Worm (Caenorhabditis elegans) whole organism, mixed stage, embryonic: ENCODE data around the gene ptr-4.

Experiments
- M03D4.4 ChIP-seq: sonication (generic microtip); optimal IDR thresholded peaks from 2 replicates; lab custom pipeline; 2017; ENCODE audit warnings: mild to moderate bottlenecking, missing genetic modification characterization, missing compliant biosample characterization
- bed-3 ChIP-seq: fragments of 200-800 bp; sonication (Bioruptor generic); optimal IDR thresholded peaks from 3 replicates; lab custom pipeline; 2018; ENCODE audit warnings: mild to moderate bottlenecking, missing genetic modification characterization, moderate library complexity, missing compliant biosample characterization
- blmp-1 ChIP-seq: fragments of 150-350 bp; optimal IDR thresholded peaks from 2 replicates; lab custom pipeline; 2014; ENCODE audit warnings: missing biosample characterization, missing genetic modification characterization
- ceh-39 ChIP-seq: fragments of 150-350 bp; optimal IDR thresholded peaks from 2 replicates; lab custom pipeline; 2014; ENCODE audit warnings: missing biosample characterization, missing genetic modification characterization
- ceh-43 ChIP-seq: fragments of 200-800 bp; sonication (Bioruptor generic); optimal IDR thresholded peaks from 2 replicates; lab custom pipeline; 2018; ENCODE audit warnings: mild to moderate bottlenecking, missing genetic modification characterization, moderate library complexity, missing compliant biosample characterization
- ceh-83 ChIP-seq: fragments of 200-800 bp; sonication (Bioruptor generic); optimal IDR thresholded peaks from 2 replicates; lab custom pipeline; 2018; ENCODE audit warnings: mild to moderate bottlenecking, missing genetic modification characterization, missing compliant biosample characterization
- ces-1 ChIP-seq: fragments of 150-350 bp; optimal IDR thresholded peaks from 2 replicates; lab custom pipeline; 2014; ENCODE audit warnings: missing biosample characterization, missing genetic modification reagents, missing genetic modification characterization
- cnd-1 ChIP-seq: fragments of 200-800 bp; sonication (Bioruptor generic); optimal IDR thresholded peaks from 2 replicates; lab custom pipeline; 2018; ENCODE audit warnings: mild to moderate bottlenecking, missing genetic modification characterization, missing compliant biosample characterization
- drap-1 ChIP-seq: fragments of 200-800 bp; sonication (Bioruptor generic); optimal IDR thresholded peaks from 3 replicates; lab custom pipeline; 2018; ENCODE audit warnings: mild to moderate bottlenecking, missing genetic modification characterization, missing compliant biosample characterization
- elt-1 ChIP-seq: sonication (generic microtip); optimal IDR thresholded peaks from 2 replicates; lab custom pipeline; 2017; ENCODE audit warnings: missing genetic modification characterization, mild to moderate bottlenecking, missing compliant biosample characterization, antibody characterized with exemption, moderate library complexity, borderline replicate concordance; ENCODE audit not compliant: insufficient read depth
- elt-3 ChIP-seq: fragments of 150-350 bp; optimal IDR thresholded peaks from 2 replicates; lab custom pipeline; 2014; ENCODE audit warnings: missing biosample characterization, missing genetic modification characterization
- flh-1 ChIP-seq: fragments of 200-800 bp; sonication (Bioruptor generic); optimal IDR thresholded peaks from 2 replicates; lab custom pipeline; 2018; ENCODE audit warnings: mild to moderate bottlenecking, missing genetic modification characterization, moderate library complexity, missing compliant biosample characterization
- ham-2 ChIP-seq: fragments of 200-800 bp; sonication (Bioruptor generic); optimal IDR thresholded peaks from 2 replicates; lab custom pipeline; 2018; ENCODE audit warnings: mild to moderate bottlenecking, missing genetic modification characterization, missing compliant biosample characterization
- hlh-1 ChIP-seq: fragments of 150-350 bp; optimal IDR thresholded peaks from 2 replicates; lab custom pipeline; 2014; ENCODE audit warnings: missing biosample characterization, missing genetic modification reagents, missing genetic modification characterization
- lin-13 ChIP-seq: fragments of 150-350 bp; optimal IDR thresholded peaks from 2 replicates; lab custom pipeline; 2014; ENCODE audit warnings: missing biosample characterization, missing genetic modification characterization
- lin-32 ChIP-seq: fragments of 200-800 bp; sonication (Bioruptor generic); optimal IDR thresholded peaks from 2 replicates; lab custom pipeline; 2018; ENCODE audit warnings: mild to moderate bottlenecking, missing genetic modification characterization, missing compliant biosample characterization
- lsy-2 ChIP-seq: fragments of 150-350 bp; optimal IDR thresholded peaks from 2 replicates; lab custom pipeline; 2014; ENCODE audit warnings: missing biosample characterization, missing genetic modification characterization
- mab-5 ChIP-seq: fragments of 150-350 bp; optimal IDR thresholded peaks from 2 replicates; lab custom pipeline; 2014; ENCODE audit warnings: missing biosample characterization, missing genetic modification characterization
- mep-1 ChIP-seq: fragments of 150-350 bp; optimal IDR thresholded peaks from 2 replicates; lab custom pipeline; 2017; ENCODE audit warnings: missing biosample characterization, missing genetic modification reagents, missing genetic modification characterization, inconsistent platforms
- mls-2 ChIP-seq: sonication (generic microtip); optimal IDR thresholded peaks from 2 replicates; lab custom pipeline; 2016; ENCODE audit warnings: mild to moderate bottlenecking, missing genetic modification characterization, moderate library complexity, missing compliant biosample characterization
- nhr-12 ChIP-seq: fragments of 150-350 bp; optimal IDR thresholded peaks from 2 replicates; lab custom pipeline; 2014; ENCODE audit warnings: missing biosample characterization, missing genetic modification characterization
- nhr-2 ChIP-seq: fragments of 150-350 bp; optimal IDR thresholded peaks from 2 replicates; lab custom pipeline; 2014; ENCODE audit warnings: missing biosample characterization, missing genetic modification characterization
- nhr-237 ChIP-seq: fragments of 150-350 bp; optimal IDR thresholded peaks from 2 replicates; lab custom pipeline; 2014; ENCODE audit warnings: missing biosample characterization, missing genetic modification characterization
- nhr-28 ChIP-seq: fragments of 150-350 bp; optimal IDR thresholded peaks from 2 replicates; lab custom pipeline; 2014; ENCODE audit warnings: missing biosample characterization, missing genetic modification characterization
- nhr-76 ChIP-seq: sonication (generic microtip); optimal IDR thresholded peaks from 2 replicates; lab custom pipeline; 2017; ENCODE audit warnings: missing biosample characterization, missing genetic modification characterization
- pha-4 ChIP-seq: fragments of 150-350 bp; optimal IDR thresholded peaks from 2 replicates; lab custom pipeline; 2018; ENCODE audit warnings: missing biosample characterization, missing genetic modification reagents, missing genetic modification characterization
- sem-2 ChIP-seq: fragments of 200-800 bp; sonication (Bioruptor generic); optimal IDR thresholded peaks from 2 replicates; lab custom pipeline; 2018; ENCODE audit warnings: mild to moderate bottlenecking, missing genetic modification characterization, missing compliant biosample characterization
- snpc-4 ChIP-seq: fragments of 150-350 bp; optimal IDR thresholded peaks from 2 replicates; lab custom pipeline; 2014; ENCODE audit warnings: missing biosample characterization, missing genetic modification characterization
- sptf-1 ChIP-seq: sonication (generic microtip); optimal IDR thresholded peaks from 2 replicates; lab custom pipeline; 2017; ENCODE audit warnings: mild to moderate bottlenecking, missing genetic modification characterization, moderate library complexity, missing compliant biosample characterization
- tbx-8 ChIP-seq: fragments of 200-800 bp; sonication (Bioruptor generic); optimal IDR thresholded peaks from 2 replicates; lab custom pipeline; 2018; ENCODE audit warnings: mild to moderate bottlenecking, missing genetic modification characterization, moderate library complexity, missing compliant biosample characterization
- unc-120 ChIP-seq: sonication (generic microtip); optimal IDR thresholded peaks from 2 replicates; lab custom pipeline; 2017; ENCODE audit warnings: missing genetic modification characterization, missing compliant biosample characterization; ENCODE audit not compliant: poor library complexity, severe bottlenecking
- unc-39 ChIP-seq: fragments of 150-350 bp; optimal IDR thresholded peaks from 2 replicates; lab custom pipeline; 2014; ENCODE audit warnings: missing biosample characterization, missing genetic modification characterization
- unc-62 ChIP-seq: fragments of 150-350 bp; optimal IDR thresholded peaks from 2 replicates; lab custom pipeline; 2014; ENCODE audit warnings: missing biosample characterization, missing genetic modification reagents, missing genetic modification characterization
- zip-8 ChIP-seq: fragments of 150-350 bp; optimal IDR thresholded peaks from 2 replicates; lab custom pipeline; 2014; ENCODE audit warnings: missing biosample characterization, missing genetic modification characterization
- ztf-11 ChIP-seq: fragments of 150-350 bp; optimal IDR thresholded peaks from 2 replicates; lab custom pipeline; 2014; ENCODE audit warnings: missing biosample characterization, missing genetic modification characterization

The ptr-4 gene

ce11 chrX:6098420-6098819 lies 32.6 kb upstream of the ptr-4 start:
- peak; percentile 60 for TF ChIP-seq nhr-2 (tag; lab: Kevin White, UChicago)
- no peak for TF ChIP-seq sem-2 (GFP tag; lab: Kevin White, UChicago)

- no peak for TF ChIP-seq snpc-4 (tag; lab: Kevin White, UChicago)
- peak; percentile 57 for TF ChIP-seq lin-13 (tag; lab: Kevin White, UChicago)
- peak; percentile 84 for TF ChIP-seq cnd-1 (tag; lab: Kevin White, UChicago)
- TF ChIP-seq mep-1 (tag; lab: Kevin White, UChicago) = peak; percentile 16
- no peak for TF ChIP-seq nhr-2 (tag; lab: Kevin White, UChicago)
- no peak for TF ChIP-seq nhr-237 (tag; lab: Kevin White, UChicago)
- no peak for TF ChIP-seq elt-3
- TF ChIP-seq tbx-8 (GFP tag; lab: Kevin White, UChicago) = no peak
- TF ChIP-seq unc-120 (tag; lab: Kevin White, UChicago) = peak; percentile 59
- TF ChIP-seq M03D4.4 (tag; lab: Kevin White, UChicago) = peak; percentile 66
- TF ChIP-seq pha-4 = peak; percentile 62
- TF ChIP-seq ceh-83 = peak; percentile 36
- peak; percentile 71 for TF ChIP-seq ces-1 (GFP tag; lab: Kevin White, UChicago)
- TF ChIP-seq ztf-11 (tag; lab: Kevin White, UChicago) = no peak
- peak; percentile 73 for TF ChIP-seq hlh-1 (tag; lab: Kevin White, UChicago)
- TF ChIP-seq zip-8 (tag; lab: Kevin White, UChicago) = no peak
- TF ChIP-seq ham-2 (GFP tag; lab: Kevin White, UChicago) = peak; percentile 88
- TF ChIP-seq sptf-1 = peak; percentile 72
- no peak for TF ChIP-seq nhr-12 (tag; lab: Kevin White, UChicago)
- TF ChIP-seq mab-5 (tag; lab: Kevin White, UChicago) = no peak
- peak; percentile 2 for TF ChIP-seq ceh-39 (tag; lab: Kevin White, UChicago)
- TF ChIP-seq flh-1 (GFP tag; lab: Kevin White, UChicago) = no peak
- no peak for TF ChIP-seq unc-62 (GFP tag; lab: Kevin White, UChicago)
- peak; percentile 26 for TF ChIP-seq sem-2 (GFP tag; lab: Kevin White, UChicago)
- peak; percentile 70 for TF ChIP-seq mls-2 (tag; lab: Kevin White, UChicago)
- no peak for TF ChIP-seq unc-39 (tag; lab: Kevin White, UChicago)
- no peak for TF ChIP-seq nhr-76 (tag; lab: Kevin White, UChicago)
- TF ChIP-seq bed-3 (GFP tag; lab: Kevin White, UChicago) = no peak
- TF ChIP-seq ceh-43 (GFP tag; lab: Kevin White, UChicago) = peak; percentile 49
- TF ChIP-seq lsy-2 (tag; lab: Kevin White, UChicago) = peak; percentile 12
- peak; percentile 3 for TF ChIP-seq elt-1
- TF ChIP-seq drap-1 (GFP tag; lab: Kevin White, UChicago) = peak; percentile 45
- TF ChIP-seq lin-32 (GFP tag; lab: Kevin White, UChicago) = no peak
- no peak for TF ChIP-seq blmp-1 (tag; lab: Kevin White, UChicago)
- no peak for TF ChIP-seq nhr-28 (tag; lab: Kevin White, UChicago)
These were observed 31.8 kb upstream of the ptr-4 start, which contains the start of gene C15H9.4 for ce11 chrX:6097551-6097950. Gene C15H9.4 (plus strand): TSS chrX:6097643.

DNA sequence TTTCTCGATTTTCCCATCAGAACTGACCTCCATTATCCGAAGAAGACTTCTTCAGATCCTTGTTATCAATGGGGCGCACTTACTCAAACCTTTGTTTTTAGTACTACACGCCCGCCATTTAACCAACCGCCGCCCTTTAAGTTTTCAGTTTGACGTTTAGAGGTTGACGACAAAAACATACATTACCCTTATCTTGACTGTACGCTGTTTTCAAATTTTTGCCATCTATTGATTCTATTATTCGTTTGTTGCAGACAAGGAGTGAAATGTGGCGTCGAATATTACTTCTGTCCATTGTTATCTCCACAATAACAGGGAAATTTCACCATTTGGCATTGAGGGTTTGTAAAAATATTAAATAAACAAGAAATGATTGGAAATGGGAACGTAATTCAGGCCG lies 27.3 kb upstream of the ptr-4 start, which contains the start of gene C15H9.5:
Gene C15H9.5, plus strand, starts transcription at position 255 of the 400 bp plus-strand sequence.
- TF ChIP-seq nhr-76 (tag; lab: Kevin White, UChicago) (no peak), ceh-43 (GFP tag; lab: Kevin White, UChicago) (no peak), unc-62 (GFP tag; lab: Kevin White, UChicago) (no peak), ztf-11 (tag; lab: Kevin White, UChicago) (no peak)

- TF ChIP-seq mep-1 (tag; lab: Kevin White, UChicago) (no peak), nhr-2 (tag; lab: Kevin White, UChicago) (peak; percentile 31), sem-2 (GFP tag; lab: Kevin White, UChicago) (no peak), bed-3 (GFP tag; lab: Kevin White, UChicago) (no peak), elt-1 (peak; percentile 98), ham-2 (GFP tag; lab: Kevin White, UChicago) (peak; percentile 77), ztf-11 (tag; lab: Kevin White, UChicago) (no peak)
- TF ChIP-seq, all 35 proteins: peak for 3
These were observed 26.7 kb upstream of the ptr-4 start for ce11 chrX:6092533-6092932.
